Fruit fly (Drosophila melanogaster) whole organism, embryonic: ENCODE data around the gene Hip14.
A peak's percentile ranks its signal among the peaks of the same experiment; 100 is the strongest.

Experiments
- CG1024 ChIP-seq: fragments of 200-800 bp; sonication (Bioruptor generic); IDR thresholded peaks from 2 replicates; pipeline ENCODE4 v1.3.6; 2022; ENCODE audit warnings: missing biosample characterization, missing genetic modification characterization
- CG10543 ChIP-seq: fragments of 200-800 bp; sonication (Bioruptor generic); optimal IDR thresholded peaks from 3 replicates; lab custom pipeline; 2017; ENCODE audit warnings: missing biosample characterization, mild to moderate bottlenecking, missing genetic modification characterization, moderate library complexity
- CG11456 ChIP-seq: fragments of 200-800 bp; sonication (Bioruptor generic); IDR thresholded peaks from 3 replicates; pipeline ENCODE4 v1.3.6; 2022; ENCODE audit warnings: missing biosample characterization, missing genetic modification characterization
- CG13424 ChIP-seq: fragments of 200-800 bp; sonication (Bioruptor generic); optimal IDR thresholded peaks from 2 replicates; lab custom pipeline; 2019; ENCODE audit warnings: missing biosample characterization, mild to moderate bottlenecking, missing genetic modification characterization, moderate library complexity
- CG15269 ChIP-seq: fragments of 200-800 bp; sonication (Bioruptor generic); optimal IDR thresholded peaks from 2 replicates; lab custom pipeline; 2018; ENCODE audit warnings: missing biosample characterization, mild to moderate bottlenecking, missing genetic modification characterization, moderate library complexity
- CG15479 ChIP-seq: fragments of 200-800 bp; sonication (Bioruptor generic); optimal IDR thresholded peaks from 3 replicates; lab custom pipeline; 2019; ENCODE audit warnings: missing biosample characterization, mild to moderate bottlenecking, missing genetic modification characterization, moderate library complexity
- CG15601 ChIP-seq: fragments of 200-800 bp; sonication (Bioruptor generic); optimal IDR thresholded peaks from 3 replicates; lab custom pipeline; 2019; ENCODE audit warnings: missing biosample characterization, mild to moderate bottlenecking, missing genetic modification characterization, moderate library complexity
- CG17359 ChIP-seq: fragments of 200-800 bp; sonication (Bioruptor generic); optimal IDR thresholded peaks from 3 replicates; lab custom pipeline; 2018; ENCODE audit warnings: missing biosample characterization, mild to moderate bottlenecking, missing genetic modification characterization, moderate library complexity
- CG18619 ChIP-seq: fragments of 200-800 bp; sonication (Bioruptor generic); optimal IDR thresholded peaks from 3 replicates; lab custom pipeline; 2017; ENCODE audit warnings: missing biosample characterization, mild to moderate bottlenecking, missing genetic modification characterization
- CG2116 ChIP-seq: fragments of 200-800 bp; sonication (Bioruptor generic); optimal IDR thresholded peaks from 3 replicates; lab custom pipeline; 2018; ENCODE audit warnings: missing biosample characterization, mild to moderate bottlenecking, missing genetic modification characterization
- CG31365 ChIP-seq: fragments of 200-800 bp; sonication (Bioruptor generic); optimal IDR thresholded peaks from 2 replicates; lab custom pipeline; 2018; ENCODE audit warnings: missing biosample characterization, mild to moderate bottlenecking, missing genetic modification characterization
- CG32772 ChIP-seq: fragments of 200-800 bp; sonication (Bioruptor generic); IDR thresholded peaks from 2 replicates; pipeline ENCODE4 v1.3.6; 2022; ENCODE audit warnings: missing biosample characterization, missing genetic modification characterization
- CG3847 ChIP-seq: fragments of 200-800 bp; sonication (Bioruptor generic); IDR thresholded peaks from 2 replicates; pipeline ENCODE4 v1.3.6; 2022; ENCODE audit warnings: missing biosample characterization, missing genetic modification characterization
- CG4360 ChIP-seq: fragments of 200-800 bp; sonication (Bioruptor generic); IDR thresholded peaks from 2 replicates; pipeline ENCODE4 v1.3.6; 2022; ENCODE audit warnings: missing biosample characterization, missing genetic modification characterization
- CG4424 ChIP-seq: fragments of 200-800 bp; sonication (Bioruptor generic); optimal IDR thresholded peaks from 3 replicates; lab custom pipeline; 2016; ENCODE audit warnings: missing biosample characterization, missing genetic modification characterization
- CG4617 ChIP-seq: fragments of 200-800 bp; sonication (Bioruptor generic); optimal IDR thresholded peaks from 3 replicates; lab custom pipeline; 2016; ENCODE audit warnings: missing biosample characterization, missing genetic modification characterization, borderline replicate concordance
- CG4707 ChIP-seq: fragments of 200-800 bp; sonication (Bioruptor generic); optimal IDR thresholded peaks from 2 replicates; lab custom pipeline; 2018; ENCODE audit warnings: missing biosample characterization, mild to moderate bottlenecking, missing genetic modification characterization, moderate library complexity
- CG5180 ChIP-seq: fragments of 200-800 bp; sonication (Bioruptor generic); optimal IDR thresholded peaks from 3 replicates; lab custom pipeline; 2017; ENCODE audit warnings: missing biosample characterization, missing genetic modification characterization, mild to moderate bottlenecking, moderate library complexity, missing genetic modification reagents
- CG7839 ChIP-seq: fragments of 200-800 bp; sonication (Bioruptor generic); optimal IDR thresholded peaks from 3 replicates; lab custom pipeline; 2018; ENCODE audit warnings: missing biosample characterization, mild to moderate bottlenecking, missing genetic modification characterization, moderate library complexity
- CG8089 ChIP-seq: fragments of 200-800 bp; sonication (Bioruptor generic); optimal IDR thresholded peaks from 3 replicates; lab custom pipeline; 2016; ENCODE audit warnings: missing biosample characterization, missing genetic modification characterization
- CG8478 ChIP-seq: fragments of >200 bp; optimal IDR thresholded peaks from 2 replicates; lab custom pipeline; 2018
- CG9797 ChIP-seq: fragments of 200-800 bp; sonication (Bioruptor generic); optimal IDR thresholded peaks from 3 replicates; lab custom pipeline; 2018; ENCODE audit warnings: missing biosample characterization, mild to moderate bottlenecking, missing genetic modification characterization
- CTCF ChIP-seq: fragments of 200-800 bp; sonication (Bioruptor generic); optimal IDR thresholded peaks from 2 replicates; lab custom pipeline; 2017; ENCODE audit warnings: missing biosample characterization, mild to moderate bottlenecking, missing genetic modification characterization, moderate library complexity
- Dll ChIP-seq: fragments of 200-800 bp; sonication (Bioruptor generic); IDR thresholded peaks from 4 replicates; pipeline ENCODE4 v1.3.6; 2022; ENCODE audit warnings: missing biosample characterization, missing genetic modification characterization; ENCODE audit not compliant: partially characterized antibody
- Eip74EF ChIP-seq, 2 experiments: fragments of 200-800 bp in 1 of 2; fragments of >200 bp in 1 of 2; sonication (Bioruptor generic) in 1 of 2; optimal IDR thresholded peaks; 2 replicates each; lab custom pipeline; 2017 to 2019; ENCODE audit warnings: missing biosample characterization in 2 of 2, missing genetic modification characterization in 2 of 2, mild to moderate bottlenecking in 1 of 2, moderate library complexity in 1 of 2
- Ets65A ChIP-seq: fragments of 200-800 bp; sonication (Bioruptor generic); peaks from one replicate; lab custom pipeline; 2016; ENCODE audit warnings: missing biosample characterization, missing genetic modification characterization
- H15 ChIP-seq: fragments of 200-800 bp; sonication (Bioruptor generic); IDR thresholded peaks from 3 replicates; pipeline ENCODE4 v1.3.6; 2022; ENCODE audit warnings: missing biosample characterization, missing genetic modification characterization
- HHEX ChIP-seq: fragments of 200-800 bp; sonication (Bioruptor generic); optimal IDR thresholded peaks from 3 replicates; lab custom pipeline; 2017; ENCODE audit warnings: missing biosample characterization, mild to moderate bottlenecking, missing genetic modification characterization, missing genetic modification reagents
- Hsf ChIP-seq: fragments of 200-800 bp; sonication (Bioruptor generic); optimal IDR thresholded peaks from 3 replicates; lab custom pipeline; 2016; ENCODE audit warnings: missing biosample characterization, missing genetic modification characterization
- Nf-YA ChIP-seq: fragments of 200-800 bp; sonication (Bioruptor generic); IDR thresholded peaks from 2 replicates; pipeline ENCODE4 v1.3.6; 2022; ENCODE audit warnings: missing biosample characterization, missing genetic modification characterization
- Ravus ChIP-seq: fragments of 200-800 bp; sonication (Bioruptor generic); IDR thresholded peaks from 2 replicates; pipeline ENCODE4 v1.3.6; 2022; ENCODE audit warnings: missing biosample characterization, missing genetic modification characterization
- Sin3A ChIP-seq: fragments of >200 bp; optimal IDR thresholded peaks from 2 replicates; lab custom pipeline; 2018
- TFAM ChIP-seq: fragments of 200-800 bp; sonication (Bioruptor generic); optimal IDR thresholded peaks from 2 replicates; lab custom pipeline; 2017; ENCODE audit warnings: missing biosample characterization, missing genetic modification characterization, inconsistent platforms
- az2 ChIP-seq: fragments of 200-800 bp; sonication (Bioruptor generic); optimal IDR thresholded peaks from 3 replicates; lab custom pipeline; 2016; ENCODE audit warnings: missing biosample characterization, missing genetic modification characterization
- esg ChIP-seq: fragments of 200-800 bp; sonication (Bioruptor generic); conservative IDR thresholded peaks from 2 replicates; pipeline ENCODE4 v1.3.6; 2022; ENCODE audit warnings: missing biosample characterization, missing genetic modification characterization
- fru ChIP-seq: fragments of >200 bp; optimal IDR thresholded peaks from 2 replicates; lab custom pipeline; 2017
- hkb ChIP-seq, 2 experiments: fragments of 200-800 bp in 1 of 2; fragments of >200 bp in 1 of 2; sonication (Bioruptor generic) in 1 of 2; IDR thresholded peaks in 1 of 2; optimal IDR thresholded peaks in 1 of 2; 2 replicates each; pipeline versions ENCODE4 v1.3.6 to Lab custom; 2017 to 2022; ENCODE audit warnings: missing biosample characterization in 1 of 2, missing genetic modification characterization in 1 of 2
- hth ChIP-seq: fragments of >200 bp; optimal IDR thresholded peaks from 2 replicates; lab custom pipeline; 2017; ENCODE audit warnings: inconsistent platforms
- kni ChIP-seq: fragments of 200-800 bp; sonication (Bioruptor generic); optimal IDR thresholded peaks from 3 replicates; lab custom pipeline; 2017; ENCODE audit warnings: mild to moderate bottlenecking, missing biosample characterization, missing genetic modification reagents, missing genetic modification characterization
- lola ChIP-seq, 3 experiments: fragments of >200 bp in 2 of 3; fragments of 200-800 bp in 1 of 3; sonication (Bioruptor generic) in 1 of 3; optimal IDR thresholded peaks; 2 replicates each; lab custom pipeline; 2017 to 2019; ENCODE audit warnings: missing biosample characterization in 3 of 3, missing genetic modification characterization in 3 of 3, mild to moderate bottlenecking in 1 of 3, moderate library complexity in 1 of 3
- mld ChIP-seq: fragments of 200-800 bp; sonication (Bioruptor generic); IDR thresholded peaks from 3 replicates; pipeline ENCODE4 v1.3.6; 2022; ENCODE audit warnings: missing biosample characterization, missing genetic modification characterization; ENCODE audit not compliant: partially characterized antibody
- nerfin-1 ChIP-seq: fragments of 200-800 bp; sonication (Bioruptor generic); optimal IDR thresholded peaks from 3 replicates; lab custom pipeline; 2019; ENCODE audit warnings: missing biosample characterization, mild to moderate bottlenecking, missing genetic modification characterization, moderate library complexity
- nmo ChIP-seq: fragments of 200-800 bp; sonication (Bioruptor generic); optimal IDR thresholded peaks from 2 replicates; lab custom pipeline; 2018; ENCODE audit warnings: missing biosample characterization, mild to moderate bottlenecking, missing genetic modification characterization, moderate library complexity
- oc ChIP-seq: fragments of 200-800 bp; sonication (Bioruptor generic); optimal IDR thresholded peaks from 2 replicates; lab custom pipeline; 2018; ENCODE audit warnings: missing biosample characterization, mild to moderate bottlenecking, missing genetic modification characterization, moderate library complexity
- org-1 ChIP-seq: fragments of 200-800 bp; sonication (Bioruptor generic); optimal IDR thresholded peaks from 2 replicates; lab custom pipeline; 2017; ENCODE audit warnings: missing biosample characterization, missing genetic modification characterization
- peb ChIP-seq: fragments of 200-800 bp; sonication (Bioruptor generic); IDR thresholded peaks from 2 replicates; pipeline ENCODE4 v1.3.6; 2022; ENCODE audit warnings: missing biosample characterization, missing genetic modification characterization
- scrt ChIP-seq: fragments of 200-800 bp; sonication (Bioruptor generic); optimal IDR thresholded peaks from 2 replicates; lab custom pipeline; 2018; ENCODE audit warnings: missing biosample characterization, mild to moderate bottlenecking, missing genetic modification characterization, moderate library complexity
- slou ChIP-seq: fragments of 200-800 bp; sonication (Bioruptor generic); optimal IDR thresholded peaks from 3 replicates; lab custom pipeline; 2016; ENCODE audit warnings: missing biosample characterization, missing genetic modification characterization
- tup ChIP-seq: fragments of 200-800 bp; sonication (Bioruptor generic); optimal IDR thresholded peaks from 2 replicates; lab custom pipeline; 2016; ENCODE audit warnings: missing biosample characterization, mild to moderate bottlenecking, missing genetic modification characterization, moderate library complexity
- twi ChIP-seq: fragments of 200-800 bp; optimal IDR thresholded peaks from 2 replicates; lab custom pipeline; 2019; ENCODE audit warnings: missing biosample characterization, mild to moderate bottlenecking, missing genetic modification characterization, moderate library complexity

The Hip14 gene

dm6 chr3L:16027163-16027633 is 39.2 kb downstream of the Hip14 start:
- TF ChIP-seq esg (0 out of 2 replicates have a peak, but pooled peaks have one; percentile 14), fru (lab: Kevin White, UChicago) (no peak), slou (no peak), CG32772 (GFP tag; lab: Robert Waterston, UW) (peak; percentile 39; the same call in 1 of the 2 replicates), Eip74EF (GFP tag; optimal IDR thresholded peaks at IDR 0.05; lab: Kevin White, UChicago) (peak in 1 of 2 experiments; percentile 14), nmo (GFP tag; lab: Kevin White, UChicago) (peak; percentile 0), CG18619 (peak; percentile 30), CG2116 (GFP tag; lab: Kevin White, UChicago) (peak; percentile 29), CG5180 (GFP tag; lab: Kevin White, UChicago) (peak; percentile 64), twi (peak; percentile 32), hkb (optimal IDR thresholded peaks at IDR 0.05; lab: Kevin White, UChicago) (no peak), hkb (GFP tag; IDR thresholded peaks at IDR 0.05; lab: Robert Waterston, UW) (no peak; the same call in none of the 2 replicates), CG15479 (GFP tag; lab: Kevin White, UChicago) (peak; percentile 3), TFAM (GFP tag; lab: Kevin White, UChicago) (no peak), scrt (peak; percentile 13), CG8478 (lab: Kevin White, UChicago) (no peak), Nf-YA (GFP tag; lab: Robert Waterston, UW) (peak; percentile 46; the same call in 1 of the 2 replicates), CG13424 (tag; lab: Kevin White, UChicago) (peak; percentile 37), CTCF (GFP tag; lab: Kevin White, UChicago) (no peak), CG1024 (GFP tag; lab: Robert Waterston, UW) (0 out of 2 replicates have a peak, but pooled peaks have one; percentile 43), az2 (peak; percentile 19), CG15269 (tag; lab: Kevin White, UChicago) (peak; percentile 38), CG4707 (GFP tag; lab: Kevin White, UChicago) (peak; percentile 19), tup (GFP tag; lab: Kevin White, UChicago) (no peak), Ets65A (GFP tag; lab: Kevin White, UChicago) (peak; percentile 79), Ravus (GFP tag; lab: Robert Waterston, UW) (no peak), peb (0 out of 2 replicates have a peak, but pooled peaks have one; percentile 24), Sin3A (lab: Kevin White, UChicago) (no peak), CG8089 (GFP tag; lab: Kevin White, UChicago) (peak; percentile 27), lola (GFP tag; optimal IDR thresholded peaks at IDR 0.05; lab: Kevin White, UChicago) (peak in 1 of 3 experiments; percentile 7), CG15601 (tag; lab: Kevin White, UChicago) (peak; percentile 65), CG10543 (GFP tag; lab: Kevin White, UChicago) (peak; percentile 76), CG11456 (GFP tag; lab: Robert Waterston, UW) (0 out of 3 replicates have a peak, but pooled peaks have one; percentile 39), nerfin-1 (tag; lab: Kevin White, UChicago) (peak; percentile 18), hth (lab: Kevin White, UChicago) (no peak), Hsf (GFP tag; lab: Kevin White, UChicago) (no peak), CG4424 (GFP tag; lab: Kevin White, UChicago) (peak; percentile 37), CG4617 (GFP tag; lab: Kevin White, UChicago) (no peak), HHEX (GFP tag; lab: Kevin White, UChicago) (peak; percentile 62), CG3847 (peak; percentile 49), CG4360 (peak; percentile 39; the same call in 1 of the 2 replicates), CG17359 (tag; lab: Kevin White, UChicago) (peak; percentile 48), org-1 (GFP tag; lab: Kevin White, UChicago) (peak; percentile 15), CG7839 (tag; lab: Kevin White, UChicago) (peak; percentile 38), Dll (0 out of 4 replicates have a peak, but pooled peaks have one; percentile 13), mld (GFP tag; lab: Robert Waterston, UW) (no peak), CG9797 (GFP tag; lab: Kevin White, UChicago) (peak; percentile 0), H15 (GFP tag; lab: Robert Waterston, UW) (0 out of 3 replicates have a peak, but pooled peaks have one; percentile 24), kni (GFP tag; lab: Kevin White, UChicago) (peak; percentile 87), CG31365 (tag; lab: Kevin White, UChicago) (no peak), oc (tag; lab: Kevin White, UChicago) (peak; percentile 38)
